Fruit fly (Drosophila melanogaster) S2 (cell line): ENCODE data around the gene Sfp23F.

Source experiments
- CG8478 ChIP-seq: fragments of >200 bp; optimal IDR thresholded peaks from 2 replicates; lab custom pipeline; 2018
- CTCF ChIP-seq, 2 experiments: fragments of >200 bp; optimal IDR thresholded peaks; 2 replicates each; lab custom pipeline; 2018

- TF ChIP-seq CTCF (optimal IDR thresholded peaks at IDR 0.05; lab: Kevin White, UChicago), result no peak
- TF ChIP-seq CG8478 (lab: Kevin White, UChicago), result no peak
Observed at dm6 chr2L:3356193-3356645, 31.3 kb downstream of the Sfp23F start.
